Worm (Caenorhabditis elegans) whole organism, L3 larva: ENCODE results near the gene F28H7.2.
A peak's percentile ranks its signal among the peaks of the same experiment; 100 is the strongest.

Experiments
- R02D3.7 ChIP-seq: fragments of 150-350 bp; optimal IDR thresholded peaks from 2 replicates; lab custom pipeline; 2014; ENCODE audit warnings: missing biosample characterization, missing genetic modification characterization
- aly-2 ChIP-seq: fragments of 150-350 bp; optimal IDR thresholded peaks from 2 replicates; lab custom pipeline; 2014; ENCODE audit warnings: missing biosample characterization, missing genetic modification characterization
- ama-1 ChIP-seq: fragments of 150-350 bp; optimal IDR thresholded peaks from 2 replicates; lab custom pipeline; 2018
- elt-3 ChIP-seq, 3 experiments: fragments of 150-350 bp in 1 of 3; sonication (generic microtip) in 2 of 3; optimal IDR thresholded peaks; 2 replicates in 2 of 3; 4 replicates in 1 of 3; lab custom pipeline; 2014 to 2017; ENCODE audit warnings: missing biosample characterization in 3 of 3, missing genetic modification characterization in 3 of 3
- fos-1 ChIP-seq: fragments of 150-350 bp; optimal IDR thresholded peaks from 2 replicates; lab custom pipeline; 2014; ENCODE audit warnings: missing biosample characterization, missing genetic modification characterization
- lin-15B ChIP-seq: fragments of 150-350 bp; optimal IDR thresholded peaks from 2 replicates; lab custom pipeline; 2014; ENCODE audit warnings: missing biosample characterization, missing genetic modification characterization
- nhr-11 ChIP-seq: fragments of 150-350 bp; optimal IDR thresholded peaks from 2 replicates; lab custom pipeline; 2014; ENCODE audit warnings: missing biosample characterization, missing genetic modification characterization
- nhr-23 ChIP-seq: fragments of 150-350 bp; optimal IDR thresholded peaks from 2 replicates; lab custom pipeline; 2014; ENCODE audit warnings: missing biosample characterization, missing genetic modification reagents, missing genetic modification characterization
- pqm-1 ChIP-seq: fragments of 150-350 bp; optimal IDR thresholded peaks from 2 replicates; lab custom pipeline; 2017; ENCODE audit warnings: missing biosample characterization, missing genetic modification characterization, inconsistent platforms
- skn-1 ChIP-seq: fragments of 150-350 bp; optimal IDR thresholded peaks from 2 replicates; lab custom pipeline; 2014; ENCODE audit warnings: missing biosample characterization, missing genetic modification characterization
- unc-39 ChIP-seq: sonication (generic microtip); optimal IDR thresholded peaks from 4 replicates; lab custom pipeline; 2017; ENCODE audit warnings: missing biosample characterization, missing genetic modification characterization
- unc-62 ChIP-seq: fragments of 150-350 bp; sonication (generic microtip); optimal IDR thresholded peaks from 4 replicates; lab custom pipeline; 2014; ENCODE audit warnings: missing biosample characterization, missing genetic modification reagents, missing genetic modification characterization
- zag-1 ChIP-seq: fragments of 150-350 bp; optimal IDR thresholded peaks from 2 replicates; lab custom pipeline; 2014; ENCODE audit warnings: missing biosample characterization, missing genetic modification characterization

ce11 chrV:10770026-10770425 is 22.3 kb downstream of the F28H7.2 start, which contains the start of the genes D1054.1 and pas-2:
- TF ChIP-seq nhr-11 (no peak), R02D3.7 (tag; lab: Kevin White, UChicago) (no peak), unc-39 (tag; lab: Kevin White, UChicago) (no peak), unc-62 (GFP tag; lab: Kevin White, UChicago) (no peak), ama-1 (lab: Kevin White, UChicago) (no peak), pqm-1 (peak; percentile 1), aly-2 (tag; lab: Kevin White, UChicago) (no peak), lin-15B (tag; lab: Kevin White, UChicago) (peak; percentile 20), zag-1 (tag; lab: Kevin White, UChicago) (no peak), fos-1 (tag; lab: Kevin White, UChicago) (no peak), nhr-23 (tag; lab: Kevin White, UChicago) (no peak), skn-1 (peak; percentile 83), elt-3 (tag; optimal IDR thresholded peaks at IDR 0.05; lab: Kevin White, UChicago) (no peak)
